Fruit fly (Drosophila melanogaster) whole organism, wandering third instar larva: ENCODE results near the gene pigeon.

Experiments used
- Abd-B ChIP-seq: fragments of >200 bp; optimal IDR thresholded peaks from 2 replicates; lab custom pipeline; 2017; ENCODE audit warnings: missing biosample characterization, missing genetic modification characterization
- CG32264 ChIP-seq: fragments of 200-800 bp; sonication (Bioruptor generic); optimal IDR thresholded peaks from 2 replicates; lab custom pipeline; 2016; ENCODE audit warnings: missing biosample characterization, missing genetic modification characterization
- CG9705 ChIP-seq: fragments of 200-800 bp; sonication (Bioruptor generic); optimal IDR thresholded peaks from 2 replicates; lab custom pipeline; 2018; ENCODE audit warnings: missing biosample characterization, mild to moderate bottlenecking, missing genetic modification characterization
- CrebA ChIP-seq: fragments of 200-800 bp; sonication (Bioruptor generic); optimal IDR thresholded peaks from 2 replicates; lab custom pipeline; 2016; ENCODE audit warnings: missing biosample characterization, mild to moderate bottlenecking, missing genetic modification characterization, borderline replicate concordance
- Dfd ChIP-seq: fragments of >200 bp; optimal IDR thresholded peaks from 2 replicates; lab custom pipeline; 2017; ENCODE audit warnings: missing biosample characterization, missing genetic modification characterization
- Dif ChIP-seq: fragments of 200-275, 200-300 bp; sonication (Bioruptor generic); optimal IDR thresholded peaks from 2 replicates; lab custom pipeline; 2018; ENCODE audit warnings: missing biosample characterization, missing genetic modification characterization; ENCODE audit not compliant: partially characterized antibody
- GATAd ChIP-seq: sonication (Bioruptor generic); optimal IDR thresholded peaks from 2 replicates; lab custom pipeline; 2016; ENCODE audit warnings: missing biosample characterization, missing genetic modification characterization
- HLH106 ChIP-seq: fragments of 200-800 bp; optimal IDR thresholded peaks from 3 replicates; lab custom pipeline; 2019; ENCODE audit warnings: missing biosample characterization, mild to moderate bottlenecking, missing genetic modification characterization, moderate library complexity
- Hnf4 ChIP-seq: fragments of 200-800 bp; sonication (Bioruptor generic); optimal IDR thresholded peaks from 2 replicates; lab custom pipeline; 2016; ENCODE audit warnings: missing biosample characterization, mild to moderate bottlenecking, missing genetic modification characterization
- Hr78 ChIP-seq: fragments of >200 bp; optimal IDR thresholded peaks from 2 replicates; lab custom pipeline; 2017; ENCODE audit warnings: missing biosample characterization, missing genetic modification characterization
- Hr83 ChIP-seq: fragments of 200-300 bp; sonication (Bioruptor generic); optimal IDR thresholded peaks from 2 replicates; lab custom pipeline; 2016; ENCODE audit warnings: missing biosample characterization, mild to moderate bottlenecking, missing genetic modification characterization, moderate library complexity; ENCODE audit not compliant: poor library complexity, severe bottlenecking
- Jra ChIP-seq: sonication (Bioruptor generic); optimal IDR thresholded peaks from 2 replicates; lab custom pipeline; 2016; ENCODE audit warnings: missing biosample characterization, missing genetic modification characterization
- Mio ChIP-seq: sonication (Bioruptor generic); optimal IDR thresholded peaks from 2 replicates; lab custom pipeline; 2016; ENCODE audit warnings: missing biosample characterization, missing genetic modification characterization
- Myc ChIP-seq: fragments of >200 bp; optimal IDR thresholded peaks from 2 replicates; lab custom pipeline; 2017
- N ChIP-seq: fragments of >200 bp; optimal IDR thresholded peaks from 2 replicates; lab custom pipeline; 2018; ENCODE audit warnings: missing biosample characterization, missing external identifiers, missing genetic modification characterization
- OdsH ChIP-seq: fragments of 200-800 bp; sonication (Bioruptor generic); optimal IDR thresholded peaks from 2 replicates; lab custom pipeline; 2016; ENCODE audit warnings: missing biosample characterization, mild to moderate bottlenecking, missing genetic modification characterization
- Rel ChIP-seq, 2 experiments: fragments of 200-800 bp; sonication (Bioruptor generic) in 1 of 2; optimal IDR thresholded peaks; 2 replicates in 1 of 2; 3 replicates in 1 of 2; lab custom pipeline; 2016 to 2019; ENCODE audit warnings: mild to moderate bottlenecking in 2 of 2, missing biosample characterization in 2 of 2, missing genetic modification characterization in 2 of 2, moderate library complexity in 1 of 2
- Sp1 ChIP-seq: fragments of 200-800 bp; sonication (Bioruptor generic); optimal IDR thresholded peaks from 3 replicates; lab custom pipeline; 2019; ENCODE audit warnings: missing biosample characterization, mild to moderate bottlenecking, missing genetic modification characterization, moderate library complexity
- Vsx2 ChIP-seq: fragments of 200-300, 225-300 bp; sonication (Bioruptor generic); optimal IDR thresholded peaks from 2 replicates; lab custom pipeline; 2018; ENCODE audit warnings: missing biosample characterization, missing genetic modification characterization; ENCODE audit not compliant: partially characterized antibody
- br ChIP-seq: fragments of 200-800 bp; sonication (Bioruptor generic); optimal IDR thresholded peaks from 2 replicates; lab custom pipeline; 2016; ENCODE audit warnings: missing biosample characterization, missing genetic modification characterization
- brk ChIP-seq: fragments of 200-800 bp; sonication (Bioruptor generic); optimal IDR thresholded peaks from 2 replicates; lab custom pipeline; 2016; ENCODE audit warnings: missing biosample characterization, mild to moderate bottlenecking, missing genetic modification characterization
- dl ChIP-seq, 2 experiments: fragments of 175-275, 200-275 bp in 1 of 2; fragments of 200-275 bp in 1 of 2; sonication (Bioruptor generic); optimal IDR thresholded peaks; lab custom pipeline; 2018; ENCODE audit warnings: mild to moderate bottlenecking in 2 of 2, missing biosample characterization in 2 of 2, missing genetic modification characterization in 2 of 2, moderate library complexity in 2 of 2; ENCODE audit not compliant: partially characterized antibody in 2 of 2, insufficient read depth in 1 of 2
- dmrt93B ChIP-seq: fragments of 200-800 bp; sonication (Bioruptor generic); optimal IDR thresholded peaks from 2 replicates; lab custom pipeline; 2018; ENCODE audit warnings: missing biosample characterization, mild to moderate bottlenecking, missing genetic modification characterization
- dsf ChIP-seq: sonication (Bioruptor generic); optimal IDR thresholded peaks from 2 replicates; lab custom pipeline; 2016; ENCODE audit warnings: missing biosample characterization, missing genetic modification characterization, borderline replicate concordance
- ey ChIP-seq: fragments of 200-800 bp; sonication (Bioruptor generic); optimal IDR thresholded peaks from 2 replicates; lab custom pipeline; 2016; ENCODE audit warnings: missing biosample characterization, missing genetic modification characterization
- foxo ChIP-seq, 2 experiments: fragments of 200-800 bp; sonication (Bioruptor generic); optimal IDR thresholded peaks; 2 replicates in 1 of 2; 3 replicates in 1 of 2; lab custom pipeline; 2016 to 2017; ENCODE audit warnings: missing biosample characterization in 2 of 2, missing genetic modification characterization in 2 of 2
- fru ChIP-seq: fragments of 200-800 bp; sonication (Bioruptor generic); optimal IDR thresholded peaks from 3 replicates; lab custom pipeline; 2016; ENCODE audit warnings: missing biosample characterization, mild to moderate bottlenecking, missing genetic modification characterization
- h ChIP-seq: fragments of 200-800 bp; sonication (Bioruptor generic); optimal IDR thresholded peaks from 3 replicates; lab custom pipeline; 2016; ENCODE audit warnings: missing biosample characterization, mild to moderate bottlenecking, missing genetic modification characterization
- jim ChIP-seq: fragments of 175-275, 200-325 bp; sonication (Bioruptor generic); optimal IDR thresholded peaks from 2 replicates; lab custom pipeline; 2016; ENCODE audit warnings: missing biosample characterization, mild to moderate bottlenecking, missing genetic modification characterization
- lola ChIP-seq: fragments of >200 bp; optimal IDR thresholded peaks from 2 replicates; lab custom pipeline; 2017; ENCODE audit warnings: missing biosample characterization, missing genetic modification characterization
- pan ChIP-seq: fragments of >200 bp; optimal IDR thresholded peaks from 2 replicates; lab custom pipeline; 2017
- psq ChIP-seq: fragments of 200-800 bp; sonication (Bioruptor generic); optimal IDR thresholded peaks from 3 replicates; lab custom pipeline; 2017; ENCODE audit warnings: missing biosample characterization, mild to moderate bottlenecking, missing genetic modification characterization, moderate library complexity
- rgr ChIP-seq: fragments of 200-800 bp; sonication (Bioruptor generic); optimal IDR thresholded peaks from 3 replicates; lab custom pipeline; 2016; ENCODE audit warnings: missing biosample characterization, mild to moderate bottlenecking, missing genetic modification characterization
- sage ChIP-seq: fragments of 200-800 bp; sonication (Bioruptor generic); optimal IDR thresholded peaks from 2 replicates; lab custom pipeline; 2016; ENCODE audit warnings: missing biosample characterization, mild to moderate bottlenecking, missing genetic modification characterization
- sv ChIP-seq: fragments of 200-800 bp; sonication (Bioruptor generic); optimal IDR thresholded peaks from 3 replicates; lab custom pipeline; 2016; ENCODE audit warnings: missing biosample characterization, missing genetic modification characterization
- tai ChIP-seq: sonication (Bioruptor generic); optimal IDR thresholded peaks from 2 replicates; lab custom pipeline; 2016; ENCODE audit warnings: missing biosample characterization, missing genetic modification characterization
- usp ChIP-seq: fragments of >200 bp; optimal IDR thresholded peaks from 2 replicates; lab custom pipeline; 2017; ENCODE audit warnings: missing biosample characterization, missing genetic modification characterization
- woc ChIP-seq: sonication (Bioruptor generic); optimal IDR thresholded peaks from 2 replicates; lab custom pipeline; 2016; ENCODE audit warnings: missing biosample characterization, mild to moderate bottlenecking, missing genetic modification characterization

Gene pigeon

dm6 chr2L:19140984-19141262 is 44.9 kb upstream of the pigeon start:
- TF ChIP-seq fru (GFP tag; lab: Kevin White, UChicago) (peak; percentile 24), HLH106 (peak; percentile 39), Hr78 (GFP tag; lab: Kevin White, UChicago) (no peak), h (GFP tag; lab: Kevin White, UChicago) (peak; percentile 61), ey (GFP tag; lab: Kevin White, UChicago) (peak; percentile 47), sv (GFP tag; lab: Kevin White, UChicago) (peak; percentile 48), dmrt93B (peak; percentile 0), psq (no peak), br (GFP tag; lab: Kevin White, UChicago) (peak; percentile 36), Dif (GFP tag; lab: Kevin White, UChicago) (no peak), OdsH (GFP tag; lab: Kevin White, UChicago) (peak; percentile 15)

dm6 chr2L:19141435-19142126 is 44.3 kb upstream of the pigeon start:
- TF ChIP-seq Hnf4 (GFP tag; lab: Kevin White, UChicago) (peak; percentile 74), CG32264 (GFP tag; lab: Kevin White, UChicago) (peak; percentile 58), foxo (GFP tag; optimal IDR thresholded peaks at IDR 0.05; lab: Kevin White, UChicago) (peak; percentile 21 to 90), rgr (GFP tag; lab: Kevin White, UChicago) (peak; percentile 87), brk (GFP tag; lab: Kevin White, UChicago) (peak; percentile 58), fru (GFP tag; lab: Kevin White, UChicago) (peak; percentile 87), N (no peak), br (GFP tag; lab: Kevin White, UChicago) (peak; percentile 89), Hr78 (GFP tag; lab: Kevin White, UChicago) (no peak), Mio (GFP tag; lab: Kevin White, UChicago) (no peak), usp (GFP tag; lab: Kevin White, UChicago) (no peak), OdsH (GFP tag; lab: Kevin White, UChicago) (peak; percentile 88), Rel (GFP tag; optimal IDR thresholded peaks at IDR 0.05; lab: Kevin White, UChicago) (peak; percentile 56), Rel (tag; optimal IDR thresholded peaks at IDR 0.05; lab: Kevin White, UChicago) (peak; percentile 26), psq (peak; percentile 79), woc (GFP tag; lab: Kevin White, UChicago) (peak; percentile 77), CrebA (GFP tag; lab: Kevin White, UChicago) (peak; percentile 8), dmrt93B (peak; percentile 81), Dif (GFP tag; lab: Kevin White, UChicago) (peak; percentile 10), Vsx2 (GFP tag; lab: Kevin White, UChicago) (no peak), sage (GFP tag; lab: Kevin White, UChicago) (peak; percentile 77), h (GFP tag; lab: Kevin White, UChicago) (peak; percentile 91), pan (no peak), Dfd (peak; percentile 95), Sp1 (GFP tag; lab: Kevin White, UChicago) (peak; percentile 93), Abd-B (GFP tag; lab: Kevin White, UChicago) (no peak), sv (GFP tag; lab: Kevin White, UChicago) (peak; percentile 63), GATAd (GFP tag; lab: Kevin White, UChicago) (no peak), jim (GFP tag; lab: Kevin White, UChicago) (no peak), lola (GFP tag; lab: Kevin White, UChicago) (no peak), tai (GFP tag; lab: Kevin White, UChicago) (peak; percentile 63), Myc (no peak), dsf (GFP tag; lab: Kevin White, UChicago) (peak; percentile 65), Jra (GFP tag; lab: Kevin White, UChicago) (peak; percentile 16), dl (GFP tag; optimal IDR thresholded peaks at IDR 0.05; lab: Kevin White, UChicago; ENCODE audit: insufficient read depth in 1 of 2, partially characterized antibody in 2 of 2) (no peak), HLH106 (peak; percentile 91), CG9705 (GFP tag; lab: Kevin White, UChicago) (peak; percentile 81), ey (GFP tag; lab: Kevin White, UChicago) (peak; percentile 91), Hr83 (GFP tag; lab: Kevin White, UChicago) (no peak)
